Fruit fly (Drosophila melanogaster): ENCODE measurements around the gene CG14840.

dm6 chr3R:14279311-14279998 lies 18.4 kb upstream of the CG14840 start:
- TF ChIP-seq psq (optimal IDR thresholded peaks at IDR 0.05), result no peak
- TF ChIP-seq Dll (optimal IDR thresholded peaks at IDR 0.05), result no peak

All from whole organism.